Worm (Caenorhabditis elegans) whole organism, L2 larva: Measurements from ENCODE around the gene fbxb-5.

Experiments used
- C34F6.9 ChIP-seq: fragments of 150-350 bp; optimal IDR thresholded peaks from 2 replicates; lab custom pipeline; 2014; ENCODE audit warnings: missing biosample characterization, missing genetic modification characterization
- F13H6.1 ChIP-seq: sonication (generic microtip); optimal IDR thresholded peaks from 2 replicates; lab custom pipeline; 2016; ENCODE audit warnings: missing genetic modification characterization, missing compliant biosample characterization
- R02D3.7 ChIP-seq: fragments of 150-350 bp; optimal IDR thresholded peaks from 2 replicates; lab custom pipeline; 2014; ENCODE audit warnings: missing biosample characterization, missing genetic modification characterization
- Y55F3AM.14 ChIP-seq: fragments of 200-800 bp; sonication (Bioruptor generic); optimal IDR thresholded peaks from 2 replicates; lab custom pipeline; 2018; ENCODE audit warnings: mild to moderate bottlenecking, missing genetic modification characterization, missing compliant biosample characterization
- ZK546.5 ChIP-seq: sonication (generic microtip); optimal IDR thresholded peaks from 2 replicates; lab custom pipeline; 2017; ENCODE audit warnings: missing biosample characterization, missing genetic modification characterization
- aly-2 ChIP-seq: fragments of 150-350 bp; optimal IDR thresholded peaks from 2 replicates; lab custom pipeline; 2014; ENCODE audit warnings: missing biosample characterization, missing genetic modification characterization
- ama-1 ChIP-seq: fragments of 150-350 bp; optimal IDR thresholded peaks from 2 replicates; lab custom pipeline; 2018; ENCODE audit warnings: inconsistent platforms
- blmp-1 ChIP-seq: sonication (generic microtip); optimal IDR thresholded peaks from 2 replicates; lab custom pipeline; 2017; ENCODE audit warnings: missing genetic modification characterization, mild to moderate bottlenecking, missing compliant biosample characterization, antibody characterized with exemption, moderate library complexity; ENCODE audit not compliant: insufficient read depth
- ceh-16 ChIP-seq: fragments of 150-350 bp; optimal IDR thresholded peaks from 2 replicates; lab custom pipeline; 2014; ENCODE audit warnings: missing biosample characterization, missing genetic modification characterization
- ceh-82 ChIP-seq: fragments of 150-350 bp; optimal IDR thresholded peaks from 2 replicates; lab custom pipeline; 2014; ENCODE audit warnings: missing biosample characterization, missing genetic modification characterization
- dmd-4 ChIP-seq: sonication (generic microtip); optimal IDR thresholded peaks from 2 replicates; lab custom pipeline; 2017; ENCODE audit warnings: missing biosample characterization, missing genetic modification characterization
- egl-27 ChIP-seq: sonication (generic microtip); optimal IDR thresholded peaks from 3 replicates; lab custom pipeline; 2017; ENCODE audit warnings: missing biosample characterization, missing genetic modification reagents, missing genetic modification characterization
- elt-3 ChIP-seq: sonication (generic microtip); optimal IDR thresholded peaks from 2 replicates; lab custom pipeline; 2017; ENCODE audit warnings: missing biosample characterization, missing genetic modification characterization
- gmeb-1 ChIP-seq: fragments of 150-350 bp; optimal IDR thresholded peaks from 2 replicates; lab custom pipeline; 2014; ENCODE audit warnings: missing biosample characterization, missing genetic modification characterization
- lin-11 ChIP-seq: fragments of 150-350 bp; sonication (generic microtip); optimal IDR thresholded peaks from 2 replicates; lab custom pipeline; 2014; ENCODE audit warnings: missing biosample characterization, missing genetic modification characterization, inconsistent platforms, mixed read lengths
- lin-39 ChIP-seq: fragments of 150-350 bp; optimal IDR thresholded peaks from 2 replicates; lab custom pipeline; 2014; ENCODE audit warnings: missing biosample characterization, missing genetic modification reagents, missing genetic modification characterization
- lsy-2 ChIP-seq, 2 experiments: fragments of 150-350 bp in 1 of 2; sonication (generic microtip) in 1 of 2; optimal IDR thresholded peaks; 2 replicates each; lab custom pipeline; 2014 to 2017; ENCODE audit warnings: missing biosample characterization in 2 of 2, missing genetic modification characterization in 2 of 2
- mab-5 ChIP-seq: fragments of 150-350 bp; optimal IDR thresholded peaks from 2 replicates; lab custom pipeline; 2014; ENCODE audit warnings: missing biosample characterization, missing genetic modification characterization
- mbf-1 ChIP-seq: sonication (generic microtip); optimal IDR thresholded peaks from 2 replicates; lab custom pipeline; 2017; ENCODE audit warnings: missing biosample characterization, missing genetic modification characterization
- mdl-1 ChIP-seq, 2 experiments: fragments of 150-350 bp in 1 of 2; sonication (generic microtip) in 1 of 2; optimal IDR thresholded peaks; 2 replicates each; lab custom pipeline; 2017; ENCODE audit warnings: missing biosample characterization in 2 of 2, missing genetic modification characterization in 2 of 2
- nhr-11 ChIP-seq: fragments of 150-350 bp; optimal IDR thresholded peaks from 2 replicates; lab custom pipeline; 2014; ENCODE audit warnings: missing biosample characterization, missing genetic modification characterization
- nhr-12 ChIP-seq: fragments of 150-350 bp; optimal IDR thresholded peaks from 2 replicates; lab custom pipeline; 2014; ENCODE audit warnings: missing biosample characterization, missing genetic modification characterization
- nhr-23 ChIP-seq: fragments of 150-350 bp; optimal IDR thresholded peaks from 2 replicates; lab custom pipeline; 2014; ENCODE audit warnings: missing biosample characterization, missing genetic modification reagents, missing genetic modification characterization
- nhr-237 ChIP-seq: fragments of 150-350 bp; optimal IDR thresholded peaks from 2 replicates; lab custom pipeline; 2014; ENCODE audit warnings: missing biosample characterization, missing genetic modification characterization
- nhr-25 ChIP-seq: fragments of 150-350 bp; sonication (generic microtip); optimal IDR thresholded peaks from 3 replicates; lab custom pipeline; 2014; ENCODE audit warnings: missing biosample characterization, missing genetic modification characterization
- nhr-6 ChIP-seq: fragments of 150-350 bp; optimal IDR thresholded peaks from 2 replicates; lab custom pipeline; 2014; ENCODE audit warnings: missing biosample characterization, missing genetic modification characterization
- peb-1 ChIP-seq: fragments of 150-350 bp; optimal IDR thresholded peaks from 2 replicates; lab custom pipeline; 2014; ENCODE audit warnings: missing biosample characterization, missing genetic modification characterization
- sem-4 ChIP-seq: fragments of 150-350 bp; optimal IDR thresholded peaks from 2 replicates; lab custom pipeline; 2014; ENCODE audit warnings: missing biosample characterization, missing genetic modification reagents, missing genetic modification characterization
- skn-1 ChIP-seq: sonication (generic microtip); optimal IDR thresholded peaks from 2 replicates; lab custom pipeline; 2017; ENCODE audit warnings: missing biosample characterization, missing genetic modification characterization
- sma-3 ChIP-seq: sonication (generic microtip); optimal IDR thresholded peaks from 2 replicates; lab custom pipeline; 2016; ENCODE audit warnings: missing genetic modification reagents, missing genetic modification characterization, missing compliant biosample characterization
- sma-9 ChIP-seq, 2 experiments: fragments of 150-350 bp in 1 of 2; sonication (generic microtip) in 1 of 2; optimal IDR thresholded peaks; 2 replicates each; lab custom pipeline; 2014 to 2016; ENCODE audit warnings: missing genetic modification characterization in 2 of 2, mild to moderate bottlenecking in 1 of 2, missing biosample characterization in 1 of 2, missing compliant biosample characterization in 1 of 2, missing genetic modification reagents in 1 of 2, moderate library complexity in 1 of 2
- unc-55 ChIP-seq: fragments of 150-350 bp; sonication (generic microtip); optimal IDR thresholded peaks from 3 replicates; lab custom pipeline; 2014; ENCODE audit warnings: missing biosample characterization, missing genetic modification reagents, missing genetic modification characterization
- unc-62 ChIP-seq: fragments of 150-350 bp; optimal IDR thresholded peaks from 2 replicates; lab custom pipeline; 2014; ENCODE audit warnings: missing biosample characterization, missing genetic modification reagents, missing genetic modification characterization
- zag-1 ChIP-seq: fragments of 150-350 bp; optimal IDR thresholded peaks from 2 replicates; lab custom pipeline; 2014; ENCODE audit warnings: missing biosample characterization, missing genetic modification characterization
- ztf-1 ChIP-seq: fragments of 200-800 bp; sonication (Bioruptor generic); conservative IDR thresholded peaks from 2 replicates; pipeline ENCODE4 v1.3.6; 2022; ENCODE audit warnings: missing genetic modification characterization, missing compliant biosample characterization
- ztf-4 ChIP-seq: fragments of 150-350 bp; optimal IDR thresholded peaks from 2 replicates; lab custom pipeline; 2014; ENCODE audit warnings: missing biosample characterization, missing genetic modification characterization

fbxb-5 gene

ce11 chrII:1761564-1761963, 39.3 kb upstream of the fbxb-5 start, which contains the start of gene F36H5.4:
F36H5.4 (plus strand) TSS chrII:1761864.
- TF ChIP-seq Y55F3AM.14 (GFP tag; lab: Kevin White, UChicago) (no peak), gmeb-1 (tag; lab: Kevin White, UChicago) (no peak), R02D3.7 (no peak), unc-55 (no peak), C34F6.9 (tag; lab: Kevin White, UChicago) (no peak)

ce11 chrII:1759602-1760001, 37.3 kb upstream of the fbxb-5 start, which contains the start of gene F36H5.18:
F36H5.18 (plus strand) TSS chrII:1759902.
- TF ChIP-seq ZK546.5, result no peak
- no peak for TF ChIP-seq nhr-6 (tag; lab: Kevin White, UChicago)
- no peak for TF ChIP-seq F13H6.1 (tag; lab: Kevin White, UChicago)
- no peak for TF ChIP-seq nhr-25
- no peak for TF ChIP-seq dmd-4 (tag; lab: Kevin White, UChicago)
- TF ChIP-seq ceh-16, result no peak
- TF ChIP-seq mdl-1 (tag; optimal IDR thresholded peaks at IDR 0.05; lab: Kevin White, UChicago), result no peak
- no peak for TF ChIP-seq ceh-82 (tag; lab: Kevin White, UChicago)
- no peak for TF ChIP-seq mbf-1
- TF ChIP-seq lin-39 (tag; lab: Kevin White, UChicago), result no peak
- TF ChIP-seq ama-1, result no peak
- TF ChIP-seq egl-27 (tag; lab: Kevin White, UChicago), result no peak
- TF ChIP-seq sma-9 (GFP tag; optimal IDR thresholded peaks at IDR 0.05; lab: Kevin White, UChicago), result no peak
- TF ChIP-seq sma-9 (tag; optimal IDR thresholded peaks at IDR 0.05; lab: Kevin White, UChicago), result no peak
- TF ChIP-seq unc-55, result no peak
- TF ChIP-seq Y55F3AM.14 (GFP tag; lab: Kevin White, UChicago), result no peak
- no peak for TF ChIP-seq ztf-4

- TF ChIP-seq nhr-12 (tag; lab: Kevin White, UChicago) (no peak), unc-55 (no peak), nhr-237 (tag; lab: Kevin White, UChicago) (no peak), lin-39 (tag; lab: Kevin White, UChicago) (no peak), ZK546.5 (no peak), lin-11 (tag; lab: Kevin White, UChicago) (no peak), sma-3 (GFP tag; lab: Kevin White, UChicago) (no peak), nhr-11 (tag; lab: Kevin White, UChicago) (no peak), lsy-2 (tag; optimal IDR thresholded peaks at IDR 0.05; lab: Kevin White, UChicago) (no peak), mab-5 (tag; lab: Kevin White, UChicago) (no peak), peb-1 (tag; lab: Kevin White, UChicago) (no peak), unc-62 (GFP tag; lab: Kevin White, UChicago) (no peak), mbf-1 (no peak), skn-1 (tag; lab: Kevin White, UChicago) (no peak), sem-4 (tag; lab: Kevin White, UChicago) (no peak), elt-3 (tag; lab: Kevin White, UChicago) (no peak), C34F6.9 (tag; lab: Kevin White, UChicago) (no peak), gmeb-1 (tag; lab: Kevin White, UChicago) (no peak), egl-27 (tag; lab: Kevin White, UChicago) (no peak), zag-1 (tag; lab: Kevin White, UChicago) (no peak)
Observed at ce11 chrII:1757033-1757432, 34.7 kb upstream of the fbxb-5 start, which contains the start of gene F36H5.10. F36H5.10 (plus strand) TSS chrII:1757333.

ce11 chrII:1756582-1756981, 34.3 kb upstream of the fbxb-5 start, which contains the start of gene fbxb-53:
fbxb-53 (plus strand) TSS chrII:1756882.
- TF ChIP-seq ZK546.5, result no peak
- TF ChIP-seq ceh-16, result no peak
- no peak for TF ChIP-seq ztf-1 (GFP tag; lab: Robert Waterston, UW)
- TF ChIP-seq lin-39 (tag; lab: Kevin White, UChicago), result no peak
- TF ChIP-seq mdl-1 (tag; optimal IDR thresholded peaks at IDR 0.05; lab: Kevin White, UChicago), result no peak
- TF ChIP-seq Y55F3AM.14 (GFP tag; lab: Kevin White, UChicago), result no peak
- TF ChIP-seq lin-11 (tag; lab: Kevin White, UChicago), result no peak
- no peak for TF ChIP-seq blmp-1 (tag; lab: Kevin White, UChicago)
- TF ChIP-seq peb-1 (tag; lab: Kevin White, UChicago), result no peak
- TF ChIP-seq ceh-82 (tag; lab: Kevin White, UChicago), result no peak
- TF ChIP-seq nhr-23, result no peak
- no peak for TF ChIP-seq R02D3.7
- TF ChIP-seq nhr-237 (tag; lab: Kevin White, UChicago), result no peak
- TF ChIP-seq zag-1 (tag; lab: Kevin White, UChicago), result no peak
- no peak for TF ChIP-seq mbf-1
- TF ChIP-seq ama-1, result no peak
- TF ChIP-seq unc-55, result no peak
- no peak for TF ChIP-seq aly-2 (tag; lab: Kevin White, UChicago)
